Worm (Caenorhabditis elegans): ENCODE data around the gene srh-185.

srh-185 gene

DNA sequence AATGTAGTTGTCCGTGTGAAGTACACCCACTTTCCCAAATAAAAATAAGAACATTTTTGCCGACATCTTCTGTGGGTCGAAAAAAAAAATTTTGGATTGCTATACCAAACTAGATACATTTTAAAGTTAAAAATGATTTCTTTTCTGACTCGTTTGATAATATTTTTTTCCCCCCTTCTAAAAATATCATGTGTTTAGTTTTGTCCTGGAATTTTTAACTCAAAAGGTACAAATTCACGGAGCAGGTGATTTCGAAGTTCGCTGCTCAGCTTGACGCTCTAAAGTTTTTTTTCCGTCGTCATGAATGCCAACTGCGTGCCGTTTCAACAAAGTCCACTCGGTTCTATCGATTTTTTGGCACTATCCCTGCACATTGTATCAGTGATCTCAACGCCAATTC is at the start of gene srh-185:
srh-185 (plus strand) TSS at position 301 of the 400 bp plus-strand sequence.
- no peak for TF ChIP-seq flt-1 (GFP tag; IDR thresholded peaks at IDR 0.05)
- no peak for TF ChIP-seq tbx-37 (GFP tag; conservative IDR thresholded peaks at IDR 0.05)
- TF ChIP-seq hnd-1 (tag; optimal IDR thresholded peaks at IDR 0.05) = no peak
- TF ChIP-seq ama-1 (optimal IDR thresholded peaks at IDR 0.05) = no peak
- no peak for TF ChIP-seq tra-4 (tag; optimal IDR thresholded peaks at IDR 0.05)
- no peak for TF ChIP-seq F13C5.2 (tag; optimal IDR thresholded peaks at IDR 0.05)
- TF ChIP-seq ceh-36 (tag; optimal IDR thresholded peaks at IDR 0.05) = no peak
- TF ChIP-seq scrt-1 (GFP tag; IDR thresholded peaks at IDR 0.05) = no peak
- TF ChIP-seq pes-1 (GFP tag; IDR thresholded peaks at IDR 0.05) = no peak
- TF ChIP-seq tbx-11 (GFP tag; IDR thresholded peaks at IDR 0.05) = no peak
- no peak for TF ChIP-seq aly-1 (tag; optimal IDR thresholded peaks at IDR 0.05)
- no peak for TF ChIP-seq ets-7 (tag; optimal IDR thresholded peaks at IDR 0.05)
- TF ChIP-seq hmg-4 (GFP tag; optimal IDR thresholded peaks at IDR 0.05) = no peak
- no peak for TF ChIP-seq ceh-13 (GFP tag; optimal IDR thresholded peaks at IDR 0.05)
- no peak for TF ChIP-seq B0310.2 (tag; optimal IDR thresholded peaks at IDR 0.05)
- TF ChIP-seq hmbx-1 (tag; optimal IDR thresholded peaks at IDR 0.05) = no peak
- TF ChIP-seq sea-1 (GFP tag; conservative IDR thresholded peaks at IDR 0.05) = no peak

- TF ChIP-seq hmg-4 (GFP tag; optimal IDR thresholded peaks at IDR 0.05) = no peak
- TF ChIP-seq pes-1 (GFP tag; IDR thresholded peaks at IDR 0.05) = no peak
- no peak for TF ChIP-seq ama-1 (optimal IDR thresholded peaks at IDR 0.05)
- TF ChIP-seq tbx-37 (GFP tag; conservative IDR thresholded peaks at IDR 0.05) = no peak
- TF ChIP-seq tra-4 (tag; optimal IDR thresholded peaks at IDR 0.05) = no peak
- no peak for TF ChIP-seq aly-1 (tag; optimal IDR thresholded peaks at IDR 0.05)
Measured at ce11 chrV:3017930-3018329, 48.1 kb upstream of the srh-185 start.

ce11 chrV:3021306-3021705 is 44.7 kb upstream of the srh-185 start, which contains the start of gene irld-12:
Gene irld-12 (minus strand): TSS chrV:3021406.
- TF ChIP-seq tbx-11 (GFP tag; IDR thresholded peaks at IDR 0.05) (no peak), ceh-36 (tag; optimal IDR thresholded peaks at IDR 0.05) (no peak)

DNA sequence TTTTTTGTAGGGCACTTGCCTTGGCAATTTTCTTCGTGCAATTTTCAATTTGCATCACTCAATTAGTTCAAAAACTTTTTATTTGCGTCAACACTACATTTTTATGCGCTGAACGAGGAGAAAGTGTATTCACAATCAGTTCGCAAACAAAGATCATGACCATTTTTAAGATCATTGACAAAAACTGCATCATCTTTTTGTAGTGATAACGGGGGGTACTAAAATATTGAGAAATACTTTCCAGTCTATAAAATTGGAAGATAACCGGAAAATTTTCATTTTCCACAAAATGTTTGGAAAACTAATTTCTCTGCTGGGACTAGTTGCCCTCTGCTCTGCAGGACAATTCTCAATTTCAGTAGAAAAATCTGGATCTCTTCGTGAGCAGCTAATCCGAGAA is 41.8 kb upstream of the srh-185 start, which contains the start of gene asp-8:
asp-8 (plus strand) TSS at position 276 of the 400 bp plus-strand sequence.
- TF ChIP-seq flt-1 (GFP tag; IDR thresholded peaks at IDR 0.05) (no peak), tra-4 (tag; optimal IDR thresholded peaks at IDR 0.05) (no peak), hmg-4 (GFP tag; optimal IDR thresholded peaks at IDR 0.05) (no peak), hnd-1 (tag; optimal IDR thresholded peaks at IDR 0.05) (no peak), hmbx-1 (tag; optimal IDR thresholded peaks at IDR 0.05) (no peak), pes-1 (GFP tag; IDR thresholded peaks at IDR 0.05) (no peak), ama-1 (optimal IDR thresholded peaks at IDR 0.05) (no peak)

DNA sequence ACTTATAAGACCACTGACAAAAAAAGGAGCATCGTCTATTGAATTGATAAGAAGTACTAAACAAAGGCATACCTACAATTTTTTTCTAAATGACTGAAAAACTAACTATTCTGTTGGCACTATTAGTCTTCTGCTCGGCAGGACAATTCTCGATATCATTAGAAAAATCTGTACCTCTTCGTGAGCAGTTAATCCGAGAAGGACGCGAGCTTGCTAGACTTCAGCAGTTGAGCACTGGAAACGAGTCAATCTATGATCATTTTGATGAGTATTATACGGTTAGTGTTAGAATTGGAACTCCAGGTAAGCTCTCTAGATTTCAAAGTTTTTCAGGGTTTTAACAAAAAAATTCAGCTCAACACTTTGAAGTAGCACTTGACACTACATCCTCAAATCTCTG is 37.8 kb upstream of the srh-185 start, which contains the start of gene asp-7:
asp-7 (plus strand) TSS at position 81 of the 400 bp plus-strand sequence.
- TF ChIP-seq hmg-4 (GFP tag; optimal IDR thresholded peaks at IDR 0.05) (no peak), ceh-13 (GFP tag; optimal IDR thresholded peaks at IDR 0.05) (no peak), tbx-37 (GFP tag; conservative IDR thresholded peaks at IDR 0.05) (no peak), hmbx-1 (tag; optimal IDR thresholded peaks at IDR 0.05) (no peak), aly-1 (tag; optimal IDR thresholded peaks at IDR 0.05) (no peak), hnd-1 (tag; optimal IDR thresholded peaks at IDR 0.05) (no peak), pes-1 (GFP tag; IDR thresholded peaks at IDR 0.05) (no peak), F13C5.2 (tag; optimal IDR thresholded peaks at IDR 0.05) (no peak), flt-1 (GFP tag; IDR thresholded peaks at IDR 0.05) (no peak), tra-4 (tag; optimal IDR thresholded peaks at IDR 0.05) (no peak), B0310.2 (tag; optimal IDR thresholded peaks at IDR 0.05) (no peak), ets-7 (tag; optimal IDR thresholded peaks at IDR 0.05) (no peak), ceh-36 (tag; optimal IDR thresholded peaks at IDR 0.05) (no peak), scrt-1 (GFP tag; IDR thresholded peaks at IDR 0.05) (no peak), tbx-11 (GFP tag; IDR thresholded peaks at IDR 0.05) (no peak), ama-1 (optimal IDR thresholded peaks at IDR 0.05) (no peak), sea-1 (GFP tag; conservative IDR thresholded peaks at IDR 0.05) (no peak)

ce11 chrV:3032343-3032742 is 33.7 kb upstream of the srh-185 start, which contains the start of gene irld-38:
Gene irld-38 (minus strand): TSS chrV:3032443.
- TF ChIP-seq ets-7 (tag; optimal IDR thresholded peaks at IDR 0.05) = no peak
- no peak for TF ChIP-seq flt-1 (GFP tag; IDR thresholded peaks at IDR 0.05)
- TF ChIP-seq scrt-1 (GFP tag; IDR thresholded peaks at IDR 0.05) = no peak
- TF ChIP-seq tbx-37 (GFP tag; conservative IDR thresholded peaks at IDR 0.05) = no peak
- TF ChIP-seq hnd-1 (tag; optimal IDR thresholded peaks at IDR 0.05) = no peak
- no peak for TF ChIP-seq ceh-13 (GFP tag; optimal IDR thresholded peaks at IDR 0.05)
- no peak for TF ChIP-seq ama-1 (optimal IDR thresholded peaks at IDR 0.05)
- TF ChIP-seq ceh-36 (tag; optimal IDR thresholded peaks at IDR 0.05) = no peak

- TF ChIP-seq pes-1 (GFP tag; IDR thresholded peaks at IDR 0.05) (no peak), hnd-1 (tag; optimal IDR thresholded peaks at IDR 0.05) (no peak), scrt-1 (GFP tag; IDR thresholded peaks at IDR 0.05) (no peak), hmg-4 (GFP tag; optimal IDR thresholded peaks at IDR 0.05) (no peak), tbx-37 (GFP tag; conservative IDR thresholded peaks at IDR 0.05) (no peak)
Measured at ce11 chrV:3034236-3034635, 31.8 kb upstream of the srh-185 start, which contains the start of gene srw-8. Gene srw-8 (minus strand): TSS chrV:3034336.

- TF ChIP-seq flt-1 (GFP tag; IDR thresholded peaks at IDR 0.05) (no peak), ceh-13 (GFP tag; optimal IDR thresholded peaks at IDR 0.05) (no peak), B0310.2 (tag; optimal IDR thresholded peaks at IDR 0.05) (no peak), hmg-4 (GFP tag; optimal IDR thresholded peaks at IDR 0.05) (no peak), hnd-1 (tag; optimal IDR thresholded peaks at IDR 0.05) (no peak), F13C5.2 (tag; optimal IDR thresholded peaks at IDR 0.05) (no peak), tra-4 (tag; optimal IDR thresholded peaks at IDR 0.05) (no peak), hmbx-1 (tag; optimal IDR thresholded peaks at IDR 0.05) (no peak), tbx-37 (GFP tag; conservative IDR thresholded peaks at IDR 0.05) (no peak), ama-1 (optimal IDR thresholded peaks at IDR 0.05) (no peak), pes-1 (GFP tag; IDR thresholded peaks at IDR 0.05) (no peak), scrt-1 (GFP tag; IDR thresholded peaks at IDR 0.05) (no peak), aly-1 (tag; optimal IDR thresholded peaks at IDR 0.05) (no peak), ceh-36 (tag; optimal IDR thresholded peaks at IDR 0.05) (no peak), tbx-11 (GFP tag; IDR thresholded peaks at IDR 0.05) (no peak), ets-7 (tag; optimal IDR thresholded peaks at IDR 0.05) (no peak), sea-1 (GFP tag; conservative IDR thresholded peaks at IDR 0.05) (no peak)
Measured at ce11 chrV:3038058-3038457, 28.0 kb upstream of the srh-185 start.
